Worm (Caenorhabditis elegans) whole organism, L3 larva: ENCODE data around the gene Y67A10A.3.
"Not testable (repeated sequence)": the region's sequence is repeated elsewhere in the genome, so short reads cannot be mapped to it uniquely, and the experiment has no call there.

Experiments
- R02D3.7 ChIP-seq: fragments of 150-350 bp; optimal IDR thresholded peaks from 2 replicates; lab custom pipeline; 2014; ENCODE audit warnings: missing biosample characterization, missing genetic modification characterization
- aly-2 ChIP-seq: fragments of 150-350 bp; optimal IDR thresholded peaks from 2 replicates; lab custom pipeline; 2014; ENCODE audit warnings: missing biosample characterization, missing genetic modification characterization
- ama-1 ChIP-seq: fragments of 150-350 bp; optimal IDR thresholded peaks from 2 replicates; lab custom pipeline; 2018
- ceh-16 ChIP-seq: sonication (generic microtip); optimal IDR thresholded peaks from 2 replicates; lab custom pipeline; 2017; ENCODE audit warnings: missing biosample characterization, missing genetic modification characterization
- ceh-28 ChIP-seq: fragments of 150-350 bp; optimal IDR thresholded peaks from 2 replicates; lab custom pipeline; 2014; ENCODE audit warnings: missing biosample characterization, missing genetic modification reagents, missing genetic modification characterization
- ceh-82 ChIP-seq: fragments of 150-350 bp; optimal IDR thresholded peaks from 2 replicates; lab custom pipeline; 2014; ENCODE audit warnings: missing biosample characterization, missing genetic modification characterization
- ceh-9 ChIP-seq: sonication (generic microtip); optimal IDR thresholded peaks from 2 replicates; lab custom pipeline; 2018; ENCODE audit warnings: missing biosample characterization, missing genetic modification characterization
- daf-12 ChIP-seq: fragments of 150-350 bp; optimal IDR thresholded peaks from 2 replicates; lab custom pipeline; 2014; ENCODE audit warnings: missing biosample characterization, missing genetic modification reagents, missing genetic modification characterization
- egl-5 ChIP-seq: fragments of 150-350 bp; optimal IDR thresholded peaks from 2 replicates; lab custom pipeline; 2017; ENCODE audit warnings: missing biosample characterization, missing genetic modification reagents, missing genetic modification characterization, inconsistent platforms
- elt-1 ChIP-seq: fragments of 150-350 bp; optimal IDR thresholded peaks from 2 replicates; lab custom pipeline; 2014; ENCODE audit warnings: missing biosample characterization, missing genetic modification characterization
- elt-2 ChIP-seq: sonication (generic microtip); optimal IDR thresholded peaks from 2 replicates; lab custom pipeline; 2016; ENCODE audit warnings: missing genetic modification reagents, mild to moderate bottlenecking, missing genetic modification characterization, missing compliant biosample characterization
- elt-3 ChIP-seq, 3 experiments: fragments of 150-350 bp in 1 of 3; sonication (generic microtip) in 2 of 3; optimal IDR thresholded peaks; 2 replicates in 2 of 3; 4 replicates in 1 of 3; lab custom pipeline; 2014 to 2017; ENCODE audit warnings: missing biosample characterization in 3 of 3, missing genetic modification characterization in 3 of 3
- fkh-10 ChIP-seq: sonication (generic microtip); optimal IDR thresholded peaks from 2 replicates; lab custom pipeline; 2017; ENCODE audit warnings: missing biosample characterization, missing genetic modification reagents, missing genetic modification characterization
- fkh-2 ChIP-seq: fragments of 150-350 bp; optimal IDR thresholded peaks from 2 replicates; lab custom pipeline; 2014; ENCODE audit warnings: missing biosample characterization, missing genetic modification reagents, missing genetic modification characterization
- fos-1 ChIP-seq: fragments of 150-350 bp; optimal IDR thresholded peaks from 2 replicates; lab custom pipeline; 2014; ENCODE audit warnings: missing biosample characterization, missing genetic modification characterization
- hmg-11 ChIP-seq: sonication (generic microtip); optimal IDR thresholded peaks from 2 replicates; lab custom pipeline; 2016; ENCODE audit warnings: missing genetic modification characterization, missing compliant biosample characterization
- lin-15B ChIP-seq: fragments of 150-350 bp; optimal IDR thresholded peaks from 2 replicates; lab custom pipeline; 2014; ENCODE audit warnings: missing biosample characterization, missing genetic modification characterization
- lin-39 ChIP-seq: fragments of 150-350 bp; optimal IDR thresholded peaks from 2 replicates; lab custom pipeline; 2018; ENCODE audit warnings: missing biosample characterization, missing genetic modification reagents, missing genetic modification characterization
- lsy-12 ChIP-seq: sonication (generic microtip); optimal IDR thresholded peaks from 2 replicates; lab custom pipeline; 2016; ENCODE audit warnings: mild to moderate bottlenecking, missing genetic modification characterization, missing compliant biosample characterization
- mdl-1 ChIP-seq: fragments of 150-350 bp; optimal IDR thresholded peaks from 2 replicates; lab custom pipeline; 2014; ENCODE audit warnings: missing biosample characterization, missing genetic modification characterization
- mml-1 ChIP-seq: fragments of 150-350 bp; sonication (generic microtip); optimal IDR thresholded peaks from 3 replicates; lab custom pipeline; 2014; ENCODE audit warnings: missing biosample characterization, missing genetic modification characterization
- nfya-1 ChIP-seq: sonication (generic microtip); optimal IDR thresholded peaks from 2 replicates; lab custom pipeline; 2017; ENCODE audit warnings: missing genetic modification characterization, mild to moderate bottlenecking, missing compliant biosample characterization, antibody characterized with exemption, moderate library complexity; ENCODE audit not compliant: insufficient read depth
- nhr-11 ChIP-seq: fragments of 150-350 bp; optimal IDR thresholded peaks from 2 replicates; lab custom pipeline; 2014; ENCODE audit warnings: missing biosample characterization, missing genetic modification characterization
- nhr-237 ChIP-seq: fragments of 150-350 bp; optimal IDR thresholded peaks from 2 replicates; lab custom pipeline; 2014; ENCODE audit warnings: missing biosample characterization, missing genetic modification characterization
- nhr-25 ChIP-seq: sonication (generic microtip); optimal IDR thresholded peaks from 2 replicates; lab custom pipeline; 2017; ENCODE audit warnings: missing biosample characterization, missing genetic modification characterization
- nhr-43 ChIP-seq: sonication (generic microtip); optimal IDR thresholded peaks from 2 replicates; lab custom pipeline; 2016; ENCODE audit warnings: mild to moderate bottlenecking, missing genetic modification characterization, missing compliant biosample characterization; ENCODE audit not compliant: poor library complexity, severe bottlenecking
- nhr-67 ChIP-seq: fragments of 150-350 bp; optimal IDR thresholded peaks from 2 replicates; lab custom pipeline; 2014; ENCODE audit warnings: missing biosample characterization, missing genetic modification characterization
- nhr-76 ChIP-seq: fragments of 150-350 bp; sonication (generic microtip); optimal IDR thresholded peaks from 5 replicates; lab custom pipeline; 2014; ENCODE audit warnings: missing biosample characterization, missing genetic modification characterization
- nhr-77 ChIP-seq: fragments of 150-350 bp; optimal IDR thresholded peaks from 2 replicates; lab custom pipeline; 2014; ENCODE audit warnings: missing biosample characterization, missing genetic modification characterization
- pha-4 ChIP-seq: fragments of 150-350 bp; optimal IDR thresholded peaks from 2 replicates; lab custom pipeline; 2014; ENCODE audit warnings: missing biosample characterization, missing genetic modification reagents, missing genetic modification characterization
- sea-2 ChIP-seq: fragments of 150-350 bp; sonication (generic microtip); optimal IDR thresholded peaks from 4 replicates; lab custom pipeline; 2014; ENCODE audit warnings: missing biosample characterization, missing genetic modification reagents, missing genetic modification characterization
- skn-1 ChIP-seq: fragments of 150-350 bp; optimal IDR thresholded peaks from 2 replicates; lab custom pipeline; 2014; ENCODE audit warnings: missing biosample characterization, missing genetic modification characterization
- unc-39 ChIP-seq: sonication (generic microtip); optimal IDR thresholded peaks from 4 replicates; lab custom pipeline; 2017; ENCODE audit warnings: missing biosample characterization, missing genetic modification characterization
- unc-62 ChIP-seq: fragments of 150-350 bp; sonication (generic microtip); optimal IDR thresholded peaks from 4 replicates; lab custom pipeline; 2014; ENCODE audit warnings: missing biosample characterization, missing genetic modification reagents, missing genetic modification characterization
- zag-1 ChIP-seq: fragments of 150-350 bp; optimal IDR thresholded peaks from 2 replicates; lab custom pipeline; 2014; ENCODE audit warnings: missing biosample characterization, missing genetic modification characterization
- ztf-11 ChIP-seq: fragments of 150-350 bp; optimal IDR thresholded peaks from 2 replicates; lab custom pipeline; 2014; ENCODE audit warnings: missing biosample characterization, missing genetic modification characterization

Gene Y67A10A.3

ce11 chrIV:14373814-14374213 is 39.6 kb upstream of the Y67A10A.3 start, which contains the start of gene Y67A10A.7:
Gene Y67A10A.7, plus strand, starts transcription at chrIV:14374114.
- TF ChIP-seq unc-39 (tag; lab: Kevin White, UChicago); elt-3 (tag; optimal IDR thresholded peaks at IDR 0.05; lab: Kevin White, UChicago); ceh-16 (tag; lab: Kevin White, UChicago): not testable (repeated sequence)

- TF ChIP-seq sea-2 (GFP tag; lab: Kevin White, UChicago) = peak; percentile 50
- peak; percentile 33 for TF ChIP-seq ceh-28 (tag; lab: Kevin White, UChicago)
- no peak for TF ChIP-seq mdl-1 (tag; lab: Kevin White, UChicago)
- peak; percentile 22 for TF ChIP-seq skn-1 (tag; lab: Kevin White, UChicago)
- peak; percentile 77 for TF ChIP-seq unc-62 (GFP tag; lab: Kevin White, UChicago)
- TF ChIP-seq elt-1 (tag; lab: Kevin White, UChicago) = peak; percentile 39
- TF ChIP-seq mml-1 = no peak
- TF ChIP-seq fkh-2 (tag; lab: Kevin White, UChicago) = no peak
- TF ChIP-seq nhr-25 (tag; lab: Kevin White, UChicago) = no peak
- TF ChIP-seq egl-5 = peak; percentile 59
- no peak for TF ChIP-seq nhr-43 (tag; lab: Kevin White, UChicago)
- TF ChIP-seq daf-12 (tag; lab: Kevin White, UChicago) = no peak
- no peak for TF ChIP-seq nhr-11
- TF ChIP-seq hmg-11 (tag; lab: Kevin White, UChicago) = peak; percentile 93
- no peak for TF ChIP-seq ztf-11 (tag; lab: Kevin White, UChicago)
- TF ChIP-seq nhr-77 (tag; lab: Kevin White, UChicago) = no peak
- no peak for TF ChIP-seq fos-1 (tag; lab: Kevin White, UChicago)
- no peak for TF ChIP-seq aly-2
- TF ChIP-seq elt-2 (tag; lab: Kevin White, UChicago) = no peak
- no peak for TF ChIP-seq nhr-76
- TF ChIP-seq R02D3.7 (tag; lab: Kevin White, UChicago) = no peak
- no peak for TF ChIP-seq zag-1 (tag; lab: Kevin White, UChicago)
- peak; percentile 83 for TF ChIP-seq fkh-10
- TF ChIP-seq lsy-12 = no peak
- peak; percentile 78 for TF ChIP-seq lin-39 (tag; lab: Kevin White, UChicago)
- TF ChIP-seq lin-15B (tag; lab: Kevin White, UChicago) = peak; percentile 15
- TF ChIP-seq nhr-237 (tag; lab: Kevin White, UChicago) = no peak
- TF ChIP-seq nhr-67 (tag; lab: Kevin White, UChicago) = no peak
- TF ChIP-seq nfya-1 = peak; percentile 80
- TF ChIP-seq ceh-9 = no peak
- peak; percentile 5 for TF ChIP-seq ceh-82
- no peak for TF ChIP-seq ama-1 (lab: Kevin White, UChicago)
- TF ChIP-seq, all 47 proteins: peak for 12
Measured at ce11 chrIV:14371639-14372038, 37.4 kb upstream of the Y67A10A.3 start.

- peak; percentile 97 for TF ChIP-seq nfya-1
- TF ChIP-seq nhr-77 (tag; lab: Kevin White, UChicago) = no peak
- TF ChIP-seq mml-1 = no peak
- TF ChIP-seq ceh-82 = no peak
Measured at ce11 chrIV:14365837-14366378, 31.6 kb upstream of the Y67A10A.3 start.

ce11 chrIV:14361189-14361588 is 26.9 kb upstream of the Y67A10A.3 start, which contains the start of gene ssu-2:
Gene ssu-2, plus strand, starts transcription at chrIV:14361247.
- no peak for TF ChIP-seq lin-15B (tag; lab: Kevin White, UChicago)
- TF ChIP-seq nhr-43 (tag; lab: Kevin White, UChicago) = no peak
- TF ChIP-seq lsy-12 = no peak
- TF ChIP-seq nhr-25 (tag; lab: Kevin White, UChicago) = no peak
- no peak for TF ChIP-seq nhr-67 (tag; lab: Kevin White, UChicago)
- no peak for TF ChIP-seq mml-1
- no peak for TF ChIP-seq fos-1 (tag; lab: Kevin White, UChicago)
- TF ChIP-seq pha-4 (tag; lab: Kevin White, UChicago) = no peak
